Fruit fly (Drosophila melanogaster) Kc167 (cell line): ENCODE data around the gene mRpL49.

Source experiments
- Myc ChIP-seq: fragments of >200 bp; optimal IDR thresholded peaks from 2 replicates; lab custom pipeline; 2017; ENCODE audit warnings: missing external identifiers
- Sin3A ChIP-seq: fragments of >200 bp; optimal IDR thresholded peaks from 2 replicates; lab custom pipeline; 2018; ENCODE audit warnings: missing external identifiers
- h ChIP-seq: fragments of >200 bp; optimal IDR thresholded peaks from 3 replicates; lab custom pipeline; 2018; ENCODE audit warnings: missing external identifiers
- insv ChIP-seq: fragments of >200 bp; optimal IDR thresholded peaks from 3 replicates; lab custom pipeline; 2018; ENCODE audit warnings: missing external identifiers
- psq ChIP-seq: fragments of >200 bp; optimal IDR thresholded peaks from 2 replicates; lab custom pipeline; 2017; ENCODE audit warnings: missing external identifiers
- ttk ChIP-seq: sonication (Bioruptor generic); optimal IDR thresholded peaks from 2 replicates; lab custom pipeline; 2017; ENCODE audit warnings: missing external identifiers

Gene mRpL49

DNA sequence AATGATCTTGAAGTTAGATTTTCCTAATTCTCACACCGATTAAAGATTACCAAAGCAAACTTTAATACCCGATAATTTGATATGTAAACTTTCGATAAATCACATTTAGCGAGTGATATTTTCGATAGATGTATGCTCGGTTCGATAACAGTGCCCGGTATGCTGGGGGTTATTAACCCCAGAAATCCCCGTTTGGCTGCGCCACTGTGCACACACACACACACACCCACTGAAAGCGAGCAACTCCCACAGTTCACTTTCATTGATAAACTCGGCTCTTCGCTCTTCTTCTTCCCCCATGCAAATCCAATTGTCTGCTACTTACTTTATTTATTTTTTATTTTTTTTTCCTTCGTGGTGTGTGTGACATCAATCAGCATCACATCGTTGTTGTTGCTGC is 10.5 kb upstream of the mRpL49 start:
- TF ChIP-seq Sin3A (lab: Kevin White, UChicago) (no peak), h (lab: Kevin White, UChicago) (no peak), Myc (lab: Kevin White, UChicago) (no peak), insv (lab: Kevin White, UChicago) (no peak), psq (lab: Kevin White, UChicago) (no peak), ttk (no peak)

DNA sequence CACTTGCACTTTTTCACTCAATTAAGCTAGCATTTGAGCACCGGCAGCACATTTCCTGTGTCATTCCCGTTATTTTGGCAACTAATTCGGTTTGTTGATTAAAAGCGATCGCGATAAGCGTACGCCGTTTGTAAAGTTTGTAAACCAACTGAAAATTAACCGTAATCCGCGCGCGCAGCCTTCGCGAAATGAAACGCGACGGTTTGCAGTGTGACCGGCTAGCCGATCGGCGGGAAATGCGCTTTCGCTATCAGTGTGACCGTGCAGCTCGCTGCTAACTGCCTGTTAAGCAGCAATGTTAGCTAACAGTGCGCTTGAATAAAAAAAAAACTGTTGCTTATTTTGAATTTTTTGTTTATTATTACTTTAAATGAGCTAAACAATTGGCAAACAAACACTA is 9.8 kb upstream of the mRpL49 start, which contains the start of gene Pde9:
Gene Pde9 (minus strand): TSS at position 178 of the 400 bp plus-strand sequence.
- TF ChIP-seq ttk: no peak
- no peak for TF ChIP-seq insv (lab: Kevin White, UChicago)
- no peak for TF ChIP-seq h (lab: Kevin White, UChicago)
- TF ChIP-seq Myc (lab: Kevin White, UChicago): no peak
- TF ChIP-seq psq (lab: Kevin White, UChicago): no peak
- no peak for TF ChIP-seq Sin3A (lab: Kevin White, UChicago)

dm6 chrX:12898569-12898968 is 8.3 kb upstream of the mRpL49 start, which contains the start of gene CG32650:
TSS of gene CG32650 (minus strand) at chrX:12898669.
- TF ChIP-seq Myc (lab: Kevin White, UChicago): no peak
- TF ChIP-seq psq (lab: Kevin White, UChicago): no peak
- TF ChIP-seq Sin3A (lab: Kevin White, UChicago): no peak
- TF ChIP-seq ttk: no peak
- no peak for TF ChIP-seq insv (lab: Kevin White, UChicago)
- no peak for TF ChIP-seq h (lab: Kevin White, UChicago)

dm6 chrX:12900718-12901442 is 6.0 kb upstream of the mRpL49 start, which contains the start of gene Coq8:
TSS of gene Coq8 (minus strand) at chrX:12901114.
- TF ChIP-seq h (lab: Kevin White, UChicago) (no peak), insv (lab: Kevin White, UChicago) (no peak), ttk (no peak), Myc (lab: Kevin White, UChicago) (no peak), psq (lab: Kevin White, UChicago) (no peak), Sin3A (lab: Kevin White, UChicago) (no peak)

dm6 chrX:12903099-12903616 is 3.7 kb upstream of the mRpL49 start, which contains the start of gene Flad1:
TSS of gene Flad1 (minus strand) at chrX:12903516.
- TF ChIP-seq ttk (no peak), insv (lab: Kevin White, UChicago) (no peak), Myc (lab: Kevin White, UChicago) (no peak), h (lab: Kevin White, UChicago) (no peak), Sin3A (lab: Kevin White, UChicago) (no peak), psq (lab: Kevin White, UChicago) (no peak)

dm6 chrX:12905014-12905900 is 1.6 kb upstream of the mRpL49 start:
- TF ChIP-seq Myc (lab: Kevin White, UChicago): no peak
- no peak for TF ChIP-seq insv (lab: Kevin White, UChicago)
- TF ChIP-seq h (lab: Kevin White, UChicago): no peak
- no peak for TF ChIP-seq psq (lab: Kevin White, UChicago)
- no peak for TF ChIP-seq Sin3A (lab: Kevin White, UChicago)
- TF ChIP-seq ttk: no peak

DNA sequence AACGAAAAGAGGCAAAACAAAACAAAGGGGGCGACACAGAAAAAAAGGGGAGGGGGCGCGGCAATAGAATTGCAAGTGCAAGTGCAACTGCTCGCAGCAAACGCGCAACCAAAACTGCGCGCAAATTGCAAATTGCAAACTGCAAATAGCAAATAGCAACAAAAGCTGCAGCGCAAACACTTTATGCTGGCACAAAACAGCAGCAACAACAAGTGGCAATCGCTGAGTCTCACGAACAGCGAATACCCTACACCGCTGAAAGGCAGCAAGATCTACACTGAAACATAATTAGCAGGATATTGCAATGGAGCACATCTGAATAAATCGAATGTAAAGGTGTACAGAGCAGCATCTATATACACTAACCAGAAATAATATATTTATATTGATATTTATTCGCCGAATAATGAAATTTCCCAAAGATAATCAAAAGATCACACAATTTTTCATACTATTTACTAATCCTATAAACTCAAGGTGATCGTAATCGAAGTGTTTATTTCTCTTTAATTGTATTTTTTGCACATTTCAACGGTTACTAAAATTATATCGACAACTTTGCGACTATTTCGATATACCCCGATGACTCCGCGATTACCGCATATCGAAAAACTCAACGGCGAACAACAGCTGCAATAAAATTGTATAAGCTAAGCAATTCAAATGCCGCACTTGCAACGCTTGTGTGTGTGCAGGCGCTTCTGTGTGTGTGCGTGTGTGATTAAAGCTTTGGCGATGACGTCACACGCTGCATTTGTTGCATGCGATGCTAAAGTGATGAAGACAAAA is 810 bp upstream of the mRpL49 start, which contains the start of gene CG4404:
Gene CG4404 (minus strand): TSS at position 118 of the 789 bp plus-strand sequence.
- TF ChIP-seq psq (lab: Kevin White, UChicago) (no peak), h (lab: Kevin White, UChicago) (no peak), ttk (no peak), insv (lab: Kevin White, UChicago) (no peak), Myc (lab: Kevin White, UChicago) (no peak), Sin3A (lab: Kevin White, UChicago) (no peak)

DNA sequence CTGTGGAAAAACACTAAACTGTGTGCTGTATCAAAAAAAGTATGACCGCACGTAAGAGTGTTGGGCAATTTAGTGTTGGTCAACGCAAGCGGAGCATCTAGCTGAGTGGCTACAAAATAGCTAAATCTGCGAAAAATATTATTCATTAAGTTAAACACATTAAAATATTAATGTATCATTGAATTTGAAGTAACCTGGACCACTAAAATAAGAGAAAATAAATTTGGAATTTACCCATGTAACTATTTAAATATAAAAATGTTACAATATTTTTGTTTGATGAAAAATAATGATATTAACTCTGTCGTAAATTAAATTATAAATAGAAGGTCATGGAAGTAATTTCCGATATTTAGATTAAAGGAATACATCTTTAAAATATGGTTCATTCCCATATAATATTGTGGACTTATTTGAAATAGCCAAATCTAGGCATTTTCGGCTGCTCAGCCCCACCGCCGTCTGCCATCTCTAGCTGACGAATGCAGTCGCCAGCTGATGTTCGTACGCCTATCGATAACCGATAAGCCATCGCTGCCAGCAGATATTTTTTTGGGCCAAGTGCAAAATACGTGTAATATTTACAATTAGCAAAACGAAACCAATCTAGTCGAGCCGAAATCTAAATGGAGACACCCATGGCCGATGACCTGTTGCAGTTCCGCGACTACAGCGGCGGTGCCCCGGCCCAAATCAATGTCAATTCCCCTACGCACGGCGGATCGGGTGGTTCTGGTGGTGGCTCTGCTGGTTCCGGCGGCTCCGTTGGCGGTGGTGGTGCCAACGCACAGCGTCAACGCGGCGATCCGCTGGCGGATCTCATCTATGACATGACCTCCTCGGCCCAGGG is 2.9 kb downstream of the mRpL49 start, which contains the start of the genes Brms1 and CG4645:
Gene Brms1 (minus strand): TSS at position 46 of the 850 bp plus-strand sequence.
Gene CG4645 (plus strand): TSS at position 377 of the 850 bp plus-strand sequence.
- TF ChIP-seq insv (lab: Kevin White, UChicago) (no peak), ttk (no peak)

dm6 chrX:12913729-12914128 is 6.8 kb downstream of the mRpL49 start:
- TF ChIP-seq insv (lab: Kevin White, UChicago) (no peak), Sin3A (lab: Kevin White, UChicago) (no peak), psq (lab: Kevin White, UChicago) (no peak), Myc (lab: Kevin White, UChicago) (no peak), h (lab: Kevin White, UChicago) (no peak), ttk (no peak)

- TF ChIP-seq psq (lab: Kevin White, UChicago) (no peak), insv (lab: Kevin White, UChicago) (no peak)
These were observed 10.3 kb downstream of the mRpL49 start, which contains the start of gene fne for dm6 chrX:12917177-12917576. TSS of gene fne (plus strand) at chrX:12917477.
